Fruit fly (Drosophila melanogaster) whole organism, embryonic: ENCODE data around the gene Cpr30F.

Experiments
- Antp ChIP-seq: fragments of 200-800 bp; sonication (Bioruptor generic); optimal IDR thresholded peaks from 3 replicates; lab custom pipeline; 2016; ENCODE audit warnings: missing biosample characterization, missing genetic modification characterization
- Asciz ChIP-seq: fragments of 200-800 bp; sonication (Bioruptor generic); optimal IDR thresholded peaks from 2 replicates; lab custom pipeline; 2017; ENCODE audit warnings: missing biosample characterization, mild to moderate bottlenecking, missing genetic modification characterization, missing genetic modification reagents
- B-H2 ChIP-seq: fragments of 200-800 bp; sonication (Bioruptor generic); optimal IDR thresholded peaks from 2 replicates; lab custom pipeline; 2018; ENCODE audit warnings: missing biosample characterization, mild to moderate bottlenecking, missing genetic modification characterization
- Blimp-1 ChIP-seq: fragments of 200-800 bp; sonication (Bioruptor generic); optimal IDR thresholded peaks from 3 replicates; lab custom pipeline; 2018; ENCODE audit warnings: missing biosample characterization, missing genetic modification characterization, mild to moderate bottlenecking, moderate library complexity, missing genetic modification reagents
- CG12155 ChIP-seq: fragments of 200-800 bp; sonication (Bioruptor generic); optimal IDR thresholded peaks from 3 replicates; lab custom pipeline; 2016; ENCODE audit warnings: missing biosample characterization, missing genetic modification characterization
- CG12299 ChIP-seq: fragments of 200-800 bp; sonication (Bioruptor generic); optimal IDR thresholded peaks from 2 replicates; lab custom pipeline; 2018; ENCODE audit warnings: missing biosample characterization, mild to moderate bottlenecking, missing genetic modification characterization
- CG12391 ChIP-seq: fragments of 200-800 bp; sonication (Bioruptor generic); optimal IDR thresholded peaks from 3 replicates; lab custom pipeline; 2018; ENCODE audit warnings: missing biosample characterization, mild to moderate bottlenecking, missing genetic modification characterization, moderate library complexity
- CG13894 ChIP-seq: fragments of 200-800 bp; sonication (Bioruptor generic); optimal IDR thresholded peaks from 3 replicates; lab custom pipeline; 2018; ENCODE audit warnings: missing biosample characterization, mild to moderate bottlenecking, missing genetic modification characterization, moderate library complexity
- CG14667 ChIP-seq: fragments of 200-800 bp; sonication (Bioruptor generic); IDR thresholded peaks from 2 replicates; pipeline ENCODE4 v1.3.6; 2022; ENCODE audit warnings: missing biosample characterization, missing genetic modification characterization
- CG15011 ChIP-seq: fragments of 200-800 bp; sonication (Bioruptor generic); optimal IDR thresholded peaks from 3 replicates; lab custom pipeline; 2018; ENCODE audit warnings: missing biosample characterization, mild to moderate bottlenecking, missing genetic modification characterization
- CG15601 ChIP-seq: fragments of 200-800 bp; sonication (Bioruptor generic); optimal IDR thresholded peaks from 3 replicates; lab custom pipeline; 2019; ENCODE audit warnings: missing biosample characterization, mild to moderate bottlenecking, missing genetic modification characterization, moderate library complexity
- CG18599 ChIP-seq: fragments of 200-800 bp; sonication (Bioruptor generic); optimal IDR thresholded peaks from 3 replicates; lab custom pipeline; 2017; ENCODE audit warnings: missing biosample characterization, missing genetic modification characterization, mild to moderate bottlenecking, moderate library complexity, missing genetic modification reagents
- CG2875 ChIP-seq: fragments of 200-800 bp; sonication (Bioruptor generic); optimal IDR thresholded peaks from 2 replicates; lab custom pipeline; 2017; ENCODE audit warnings: missing biosample characterization, mild to moderate bottlenecking, missing genetic modification characterization, missing genetic modification reagents
- CG34224 ChIP-seq: fragments of 200-800 bp; sonication (Bioruptor generic); IDR thresholded peaks from 3 replicates; pipeline ENCODE4 v1.3.6; 2022; ENCODE audit warnings: missing biosample characterization, missing genetic modification characterization; ENCODE audit not compliant: partially characterized antibody
- CG4424 ChIP-seq: fragments of 200-800 bp; sonication (Bioruptor generic); optimal IDR thresholded peaks from 3 replicates; lab custom pipeline; 2016; ENCODE audit warnings: missing biosample characterization, missing genetic modification characterization
- CG4730 ChIP-seq: fragments of 200-800 bp; sonication (Bioruptor generic); IDR thresholded peaks from 2 replicates; pipeline ENCODE4 v1.3.6; 2022; ENCODE audit warnings: missing biosample characterization, missing genetic modification characterization
- CG5953 ChIP-seq: fragments of 200-800 bp; sonication (Bioruptor generic); IDR thresholded peaks from 2 replicates; pipeline ENCODE4 v1.3.6; 2022; ENCODE audit warnings: missing biosample characterization, missing genetic modification characterization
- CG7271 ChIP-seq: fragments of 200-800 bp; sonication (Bioruptor generic); optimal IDR thresholded peaks from 2 replicates; lab custom pipeline; 2018; ENCODE audit warnings: missing biosample characterization, mild to moderate bottlenecking, missing genetic modification characterization, moderate library complexity
- CG8388 ChIP-seq: fragments of 200-800 bp; sonication (Bioruptor generic); optimal IDR thresholded peaks from 2 replicates; lab custom pipeline; 2019; ENCODE audit warnings: missing biosample characterization, mild to moderate bottlenecking, missing genetic modification characterization, moderate library complexity
- CG9437 ChIP-seq: fragments of 200-800 bp; sonication (Bioruptor generic); optimal IDR thresholded peaks from 2 replicates; lab custom pipeline; 2018; ENCODE audit warnings: missing biosample characterization, mild to moderate bottlenecking, missing genetic modification characterization
- CG9817 ChIP-seq: fragments of 200-800 bp; sonication (Bioruptor generic); optimal IDR thresholded peaks from 2 replicates; lab custom pipeline; 2018; ENCODE audit warnings: missing biosample characterization, mild to moderate bottlenecking, missing genetic modification characterization, moderate library complexity
- Chrac-16 ChIP-seq: fragments of 200-800 bp; sonication (Bioruptor generic); optimal IDR thresholded peaks from 3 replicates; lab custom pipeline; 2016; ENCODE audit warnings: missing biosample characterization, missing genetic modification characterization
- Dek ChIP-seq: fragments of 200-800 bp; sonication (Bioruptor generic); optimal IDR thresholded peaks from 3 replicates; lab custom pipeline; 2019; ENCODE audit warnings: missing biosample characterization, mild to moderate bottlenecking, missing genetic modification characterization, moderate library complexity
- Doc3 ChIP-seq: fragments of 200-800 bp; sonication (Bioruptor generic); IDR thresholded peaks from 3 replicates; pipeline ENCODE4 v1.3.6; 2022; ENCODE audit warnings: missing biosample characterization, missing genetic modification characterization; ENCODE audit not compliant: partially characterized antibody
- E2f2 ChIP-seq: fragments of 200-800 bp; sonication (Bioruptor generic); IDR thresholded peaks from 2 replicates; pipeline ENCODE4 v1.3.6; 2022; ENCODE audit warnings: missing biosample characterization, missing genetic modification characterization
- Elba2 ChIP-seq: fragments of 200-800 bp; sonication (Bioruptor generic); optimal IDR thresholded peaks from 3 replicates; lab custom pipeline; 2016; ENCODE audit warnings: missing biosample characterization, missing genetic modification characterization
- H2.0 ChIP-seq: fragments of 200-800 bp; sonication (Bioruptor generic); IDR thresholded peaks from 2 replicates; pipeline ENCODE4 v1.3.6; 2022; ENCODE audit warnings: missing biosample characterization, missing genetic modification characterization
- HLH3B ChIP-seq: fragments of 200-800 bp; sonication (Bioruptor generic); IDR thresholded peaks from 2 replicates; pipeline ENCODE4 v1.3.6; 2022; ENCODE audit warnings: missing biosample characterization, missing genetic modification characterization
- Hmr ChIP-seq: fragments of 200-800 bp; sonication (Bioruptor generic); optimal IDR thresholded peaks from 3 replicates; lab custom pipeline; 2017; ENCODE audit warnings: mild to moderate bottlenecking, missing biosample characterization, missing genetic modification reagents, missing genetic modification characterization
- Hr51 ChIP-seq, 2 experiments: fragments of 200-800 bp; sonication (Bioruptor generic); optimal IDR thresholded peaks; 2 replicates in 1 of 2; 3 replicates in 1 of 2; lab custom pipeline; 2016 to 2018; ENCODE audit warnings: missing biosample characterization in 2 of 2, missing genetic modification characterization in 2 of 2, mild to moderate bottlenecking in 1 of 2, moderate library complexity in 1 of 2
- MTF-1 ChIP-seq: fragments of 200-800 bp; sonication (Bioruptor generic); optimal IDR thresholded peaks from 2 replicates; lab custom pipeline; 2018; ENCODE audit warnings: missing biosample characterization, mild to moderate bottlenecking, missing genetic modification characterization, borderline replicate concordance
- Neu2 ChIP-seq: fragments of 200-800 bp; sonication (Bioruptor generic); optimal IDR thresholded peaks from 3 replicates; lab custom pipeline; 2016; ENCODE audit warnings: missing biosample characterization, missing genetic modification characterization, borderline replicate concordance
- Nf-YB ChIP-seq: fragments of 200-800 bp; sonication (Bioruptor generic); optimal IDR thresholded peaks from 3 replicates; lab custom pipeline; 2019; ENCODE audit warnings: missing biosample characterization, mild to moderate bottlenecking, missing genetic modification characterization, moderate library complexity
- Pdp1 ChIP-seq, 2 experiments: fragments of 200-800 bp; sonication (Bioruptor generic); optimal IDR thresholded peaks; 3 replicates each; lab custom pipeline; 2016; ENCODE audit warnings: missing biosample characterization in 2 of 2, missing genetic modification characterization in 2 of 2, mild to moderate bottlenecking in 1 of 2, moderate library complexity in 1 of 2
- Ravus ChIP-seq: fragments of 200-800 bp; sonication (Bioruptor generic); IDR thresholded peaks from 2 replicates; pipeline ENCODE4 v1.3.6; 2022; ENCODE audit warnings: missing biosample characterization, missing genetic modification characterization
- Tbp ChIP-seq: fragments of >200 bp; optimal IDR thresholded peaks from 2 replicates; lab custom pipeline; 2018; ENCODE audit warnings: missing biosample characterization, missing genetic modification characterization
- bbx ChIP-seq: fragments of 200-800 bp; sonication (Bioruptor generic); IDR thresholded peaks from 2 replicates; pipeline ENCODE4 v1.3.6; 2022; ENCODE audit warnings: missing biosample characterization, missing genetic modification characterization; ENCODE audit not compliant: partially characterized antibody
- chm ChIP-seq: fragments of 200-800 bp; sonication (Bioruptor generic); IDR thresholded peaks from 2 replicates; pipeline ENCODE4 v1.3.6; 2022; ENCODE audit warnings: missing biosample characterization, missing genetic modification characterization
- ems ChIP-seq: fragments of 200-800 bp; sonication (Bioruptor generic); optimal IDR thresholded peaks from 3 replicates; lab custom pipeline; 2016; ENCODE audit warnings: missing biosample characterization, missing genetic modification characterization
- fd96Cb ChIP-seq: fragments of 200-800 bp; sonication (Bioruptor generic); optimal IDR thresholded peaks from 2 replicates; lab custom pipeline; 2018; ENCODE audit warnings: missing biosample characterization, mild to moderate bottlenecking, missing genetic modification characterization, moderate library complexity
- gsb-n ChIP-seq: fragments of 200-800 bp; sonication (Bioruptor generic); optimal IDR thresholded peaks from 3 replicates; lab custom pipeline; 2018; ENCODE audit warnings: missing biosample characterization, mild to moderate bottlenecking, missing genetic modification characterization
- kah ChIP-seq: fragments of 200-800 bp; sonication (Bioruptor generic); optimal IDR thresholded peaks from 2 replicates; lab custom pipeline; 2018; ENCODE audit warnings: missing biosample characterization, mild to moderate bottlenecking, missing genetic modification characterization
- lab ChIP-seq: fragments of 200-800 bp; sonication (Bioruptor generic); optimal IDR thresholded peaks from 3 replicates; lab custom pipeline; 2017; ENCODE audit warnings: missing biosample characterization, missing genetic modification characterization, mild to moderate bottlenecking, moderate library complexity, missing genetic modification reagents
- pho ChIP-seq: fragments of 200-800 bp; sonication (Bioruptor generic); optimal IDR thresholded peaks from 2 replicates; lab custom pipeline; 2016; ENCODE audit warnings: missing biosample characterization, missing genetic modification characterization
- pum ChIP-seq: fragments of 200-800 bp; sonication (Bioruptor generic); optimal IDR thresholded peaks from 2 replicates; lab custom pipeline; 2016; ENCODE audit warnings: missing biosample characterization, missing genetic modification characterization
- ranshi ChIP-seq: fragments of 200-800 bp; sonication (Bioruptor generic); IDR thresholded peaks from 2 replicates; pipeline ENCODE4 v1.3.6; 2022; ENCODE audit warnings: missing biosample characterization, missing genetic modification characterization
- shn ChIP-seq: fragments of 200-800 bp; sonication (Bioruptor generic); optimal IDR thresholded peaks from 3 replicates; lab custom pipeline; 2016; ENCODE audit warnings: missing biosample characterization, missing genetic modification characterization
- twi ChIP-seq: fragments of 200-800 bp; optimal IDR thresholded peaks from 2 replicates; lab custom pipeline; 2019; ENCODE audit warnings: missing biosample characterization, mild to moderate bottlenecking, missing genetic modification characterization, moderate library complexity
- tx ChIP-seq: fragments of 200-800 bp; sonication (Bioruptor generic); optimal IDR thresholded peaks from 2 replicates; lab custom pipeline; 2016; ENCODE audit warnings: missing biosample characterization, missing genetic modification characterization

The Cpr30F gene

DNA sequence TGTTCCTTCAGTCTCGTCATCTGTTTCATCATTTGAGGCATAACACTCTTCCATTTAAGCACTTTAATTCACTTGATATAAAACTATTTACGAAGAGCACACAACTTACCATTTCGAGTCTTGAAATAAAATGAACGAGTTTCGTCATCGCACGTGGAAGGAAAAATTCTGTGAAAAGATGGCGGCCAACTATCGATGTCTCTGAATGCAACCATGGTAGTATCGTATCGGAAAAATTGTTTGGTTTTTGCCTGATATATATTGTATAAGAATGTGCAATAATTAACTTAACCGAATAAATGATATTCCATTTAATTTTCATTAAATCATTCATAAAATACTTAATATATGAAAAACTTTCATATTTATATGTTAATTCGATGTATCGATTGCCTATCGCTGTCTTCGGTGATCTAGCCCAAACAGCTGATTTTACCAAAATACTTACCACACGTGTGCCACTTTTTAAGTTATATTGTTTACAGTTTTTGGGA, 38.0 kb downstream of the Cpr30F start, which contains the start of gene Bka (continued):
- peak; percentile 78 for TF ChIP-seq CG12391
- TF ChIP-seq CG7271 = peak; percentile 34
- peak; percentile 20 for TF ChIP-seq pho (GFP tag; lab: Kevin White, UChicago)
- peak; percentile 31 for TF ChIP-seq CG4424 (GFP tag; lab: Kevin White, UChicago)
- TF ChIP-seq bbx (GFP tag; lab: Robert Waterston, UW) = peak; percentile 95
- TF ChIP-seq Hmr (GFP tag; lab: Kevin White, UChicago) = peak; percentile 77
- peak; percentile 31; the same call in 1 of the 2 replicates for TF ChIP-seq chm (GFP tag; lab: Robert Waterston, UW)
- peak; percentile 76 for TF ChIP-seq CG15601
- TF ChIP-seq CG5953 = no peak
- TF ChIP-seq CG12155 (GFP tag; lab: Kevin White, UChicago) = peak; percentile 49
- TF ChIP-seq B-H2 (GFP tag; lab: Kevin White, UChicago) = peak; percentile 81
- TF ChIP-seq tx (GFP tag; lab: Kevin White, UChicago) = no peak
- TF ChIP-seq lab (GFP tag; lab: Kevin White, UChicago) = peak; percentile 72
- peak; percentile 99 for TF ChIP-seq Doc3 (GFP tag; lab: Robert Waterston, UW)
- peak; percentile 11 for TF ChIP-seq CG12299
- TF ChIP-seq CG8388 (GFP tag; lab: Kevin White, UChicago) = peak; percentile 50
- TF ChIP-seq CG4730 (GFP tag; lab: Robert Waterston, UW) = no peak
- peak; percentile 63 for TF ChIP-seq CG18599 (GFP tag; lab: Kevin White, UChicago)
- no peak for TF ChIP-seq Antp (GFP tag; lab: Kevin White, UChicago)
- TF ChIP-seq ranshi (GFP tag; lab: Robert Waterston, UW) = peak; percentile 22; the same call in 1 of the 2 replicates
- no peak for TF ChIP-seq Ravus
- no peak for TF ChIP-seq H2.0 (GFP tag; lab: Robert Waterston, UW)
- TF ChIP-seq CG14667 (GFP tag; lab: Robert Waterston, UW) = no peak
- TF ChIP-seq fd96Cb (tag; lab: Kevin White, UChicago) = no peak
- peak; percentile 30 for TF ChIP-seq CG9817
- peak; percentile 79 for TF ChIP-seq E2f2
- TF ChIP-seq twi (tag; lab: Kevin White, UChicago) = peak; percentile 71
- no peak for TF ChIP-seq Tbp (GFP tag; lab: Kevin White, UChicago)
- peak; percentile 39 for TF ChIP-seq Dek (tag; lab: Kevin White, UChicago)
- peak; percentile 66 for TF ChIP-seq Nf-YB
- peak; percentile 77 for TF ChIP-seq CG13894
- TF ChIP-seq gsb-n = peak; percentile 66
- no peak for TF ChIP-seq HLH3B (GFP tag; lab: Robert Waterston, UW)
- peak; percentile 99 for TF ChIP-seq CG34224 (GFP tag; lab: Robert Waterston, UW)
- peak; percentile 51 for TF ChIP-seq MTF-1
- no peak for TF ChIP-seq pum (GFP tag; lab: Kevin White, UChicago)
- peak; percentile 45 for TF ChIP-seq kah
- peak in 1 of 2 experiments; percentile 52 for TF ChIP-seq Hr51 (GFP tag; optimal IDR thresholded peaks at IDR 0.05; lab: Kevin White, UChicago)
- TF ChIP-seq ems (GFP tag; lab: Kevin White, UChicago) = peak; percentile 17
- TF ChIP-seq CG2875 = peak; percentile 8
- TF ChIP-seq Pdp1 (GFP tag; optimal IDR thresholded peaks at IDR 0.05; lab: Kevin White, UChicago) = peak in 1 of 2 experiments; percentile 81
- no peak for TF ChIP-seq Elba2
- TF ChIP-seq CG15011 (GFP tag; lab: Kevin White, UChicago) = peak; percentile 65
- no peak for TF ChIP-seq Neu2 (GFP tag; lab: Kevin White, UChicago)
- peak; percentile 52 for TF ChIP-seq Asciz (GFP tag; lab: Kevin White, UChicago)
- TF ChIP-seq Chrac-16 (GFP tag; lab: Kevin White, UChicago) = no peak
- TF ChIP-seq Blimp-1 (GFP tag; lab: Kevin White, UChicago) = no peak
- TF ChIP-seq CG9437 (GFP tag; lab: Kevin White, UChicago) = peak; percentile 63
- TF ChIP-seq shn (GFP tag; lab: Kevin White, UChicago) = no peak
